Fruit fly (Drosophila melanogaster): ENCODE results near the gene Cpr30F.

DNA sequence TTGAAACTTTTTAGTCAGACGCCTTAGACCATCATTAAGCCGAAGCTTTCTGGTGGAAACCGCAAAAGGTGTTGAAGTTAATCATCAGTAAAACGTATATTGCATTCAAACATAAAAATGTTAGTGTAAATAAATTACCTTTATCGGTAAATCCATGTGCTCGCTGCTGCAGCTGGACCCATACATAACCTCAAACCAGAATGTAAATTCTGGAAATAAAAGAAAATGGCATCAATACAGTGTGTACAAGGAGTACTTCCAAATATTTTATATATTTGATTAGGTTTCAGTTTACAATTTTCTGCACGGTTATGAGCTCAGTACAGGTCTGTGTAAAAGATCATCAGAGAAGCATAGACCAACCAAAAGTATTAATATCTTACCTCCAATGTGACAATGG is 38.8 kb downstream of the Cpr30F start:
- TF ChIP-seq h (optimal IDR thresholded peaks at IDR 0.05) = no peak
- TF ChIP-seq Myc (optimal IDR thresholded peaks at IDR 0.05) = no peak

All from Kc167 (cell line).